Worm (Caenorhabditis elegans): ENCODE data around the gene fbxa-143.

Gene fbxa-143

ce11 chrV:16127401-16127800 lies at the start of gene fbxa-143:
Gene fbxa-143 (minus strand): TSS chrV:16127501.
- TF ChIP-seq W03F9.2 (tag; optimal IDR thresholded peaks at IDR 0.05) = no peak

ce11 chrV:16175757-16176156 lies 48.5 kb upstream of the fbxa-143 start, which contains the start of gene cyp-33D1:
Gene cyp-33D1 (minus strand): TSS chrV:16175857.
- TF ChIP-seq dao-5 (tag; optimal IDR thresholded peaks at IDR 0.05) = no peak
- no peak for TF ChIP-seq him-1 (tag; optimal IDR thresholded peaks at IDR 0.05)
- TF ChIP-seq W03F9.2 (tag; optimal IDR thresholded peaks at IDR 0.05) = no peak

ce11 chrV:16175227-16175626 lies 47.9 kb upstream of the fbxa-143 start:
- TF ChIP-seq dao-5 (tag; optimal IDR thresholded peaks at IDR 0.05) = no peak
- TF ChIP-seq him-1 (tag; optimal IDR thresholded peaks at IDR 0.05) = no peak
- TF ChIP-seq W03F9.2 (tag; optimal IDR thresholded peaks at IDR 0.05) = no peak

- TF ChIP-seq dao-5 (tag; optimal IDR thresholded peaks at IDR 0.05) (no peak), W03F9.2 (tag; optimal IDR thresholded peaks at IDR 0.05) (no peak), him-1 (tag; optimal IDR thresholded peaks at IDR 0.05) (no peak)
Observed at ce11 chrV:16174109-16174508, 46.8 kb upstream of the fbxa-143 start.

ce11 chrV:16171721-16172120 lies 44.4 kb upstream of the fbxa-143 start, which contains the start of gene K05D4.9:
Gene K05D4.9 (minus strand): TSS chrV:16171821.
- TF ChIP-seq him-1 (tag; optimal IDR thresholded peaks at IDR 0.05) (no peak), W03F9.2 (tag; optimal IDR thresholded peaks at IDR 0.05) (no peak), dao-5 (tag; optimal IDR thresholded peaks at IDR 0.05) (no peak)

DNA sequence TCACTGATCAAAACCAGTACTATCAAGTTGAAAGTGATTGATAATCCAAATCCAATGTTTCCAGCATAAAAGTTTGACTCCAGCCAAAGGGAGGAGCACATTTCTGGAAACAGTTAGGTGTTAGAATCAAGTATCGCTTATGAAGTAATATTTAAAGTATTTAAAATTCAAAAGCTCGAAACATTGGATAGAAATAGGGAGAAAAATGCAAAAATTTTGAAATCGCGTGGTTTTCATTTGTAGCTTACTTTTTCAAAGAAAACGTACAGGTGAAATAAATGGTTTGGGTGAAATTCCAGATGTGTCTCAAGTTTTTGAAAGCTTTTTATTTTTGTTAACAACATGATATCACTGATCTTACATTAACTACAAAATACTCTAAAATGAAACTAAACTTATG lies 41.7 kb upstream of the fbxa-143 start, which contains the start of gene str-111:
TSS of gene str-111 (minus strand) at position 101 of the 400 bp plus-strand sequence.
- TF ChIP-seq W03F9.2 (tag; optimal IDR thresholded peaks at IDR 0.05) (no peak), dao-5 (tag; optimal IDR thresholded peaks at IDR 0.05) (no peak), him-1 (tag; optimal IDR thresholded peaks at IDR 0.05) (no peak)

DNA sequence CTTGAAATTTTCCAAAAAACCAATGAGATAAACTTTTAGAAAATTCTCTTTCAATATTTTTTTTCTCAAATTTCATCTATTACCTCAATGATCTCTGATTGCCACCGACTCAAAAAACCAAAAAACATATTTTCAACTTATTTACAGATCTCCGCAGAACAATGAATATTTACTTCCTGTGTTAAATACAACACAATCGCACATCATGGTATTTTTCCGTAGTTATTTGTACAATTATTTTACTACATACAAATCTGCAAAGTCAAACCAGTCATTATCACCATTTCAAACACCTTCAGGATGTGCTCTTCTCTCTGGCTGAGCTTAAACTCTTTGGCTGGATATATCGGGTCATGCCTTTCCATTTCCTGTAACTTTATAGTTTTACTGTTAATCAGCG lies 38.6 kb upstream of the fbxa-143 start, which contains the start of gene str-108:
TSS of gene str-108 (plus strand) at position 301 of the 400 bp plus-strand sequence.
- TF ChIP-seq dao-5 (tag; optimal IDR thresholded peaks at IDR 0.05) (no peak), him-1 (tag; optimal IDR thresholded peaks at IDR 0.05) (no peak), W03F9.2 (tag; optimal IDR thresholded peaks at IDR 0.05) (no peak)

- no peak for TF ChIP-seq W03F9.2 (tag; optimal IDR thresholded peaks at IDR 0.05)
- no peak for TF ChIP-seq dao-5 (tag; optimal IDR thresholded peaks at IDR 0.05)
- no peak for TF ChIP-seq him-1 (tag; optimal IDR thresholded peaks at IDR 0.05)
Observed at ce11 chrV:16163719-16164118, 36.4 kb upstream of the fbxa-143 start, which contains the start of gene F10A3.12. Gene F10A3.12 (plus strand): TSS chrV:16164019.

DNA sequence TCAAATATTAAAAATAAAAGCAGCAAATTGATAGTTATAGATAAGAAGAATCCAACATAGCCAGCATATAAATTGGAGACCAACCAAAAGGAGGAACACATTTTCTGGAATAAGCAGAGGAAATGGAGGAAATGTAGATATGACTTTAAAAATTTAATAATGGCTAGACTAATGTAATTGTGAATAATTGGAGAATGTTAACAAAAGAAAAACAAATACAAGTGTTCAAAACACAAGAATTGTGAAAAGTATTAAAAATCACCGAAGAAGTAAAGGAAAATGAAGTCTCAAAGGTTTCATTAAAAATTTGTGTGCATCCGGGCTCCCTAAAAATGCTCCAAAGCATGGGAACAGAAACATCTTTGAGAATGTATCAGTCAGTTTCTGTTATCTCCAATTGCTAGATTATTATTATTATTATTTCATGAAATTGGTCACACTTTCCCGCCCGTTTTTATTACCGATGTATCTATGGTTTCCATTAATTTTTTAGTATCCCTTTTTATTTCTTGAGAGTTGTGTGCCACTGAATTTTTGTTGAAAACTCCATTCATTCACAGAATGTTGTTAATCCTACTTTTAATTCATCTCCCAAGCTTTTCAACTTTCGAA lies 34.9 kb upstream of the fbxa-143 start, which contains the start of the genes str-109 and F10A3.11:
TSS of gene str-109 (minus strand) at position 101 of the 612 bp plus-strand sequence.
TSS of gene F10A3.11 (plus strand) at position 562 of the 612 bp plus-strand sequence.
- TF ChIP-seq W03F9.2 (tag; optimal IDR thresholded peaks at IDR 0.05) (no peak), him-1 (tag; optimal IDR thresholded peaks at IDR 0.05) (no peak), dao-5 (tag; optimal IDR thresholded peaks at IDR 0.05) (no peak)

DNA sequence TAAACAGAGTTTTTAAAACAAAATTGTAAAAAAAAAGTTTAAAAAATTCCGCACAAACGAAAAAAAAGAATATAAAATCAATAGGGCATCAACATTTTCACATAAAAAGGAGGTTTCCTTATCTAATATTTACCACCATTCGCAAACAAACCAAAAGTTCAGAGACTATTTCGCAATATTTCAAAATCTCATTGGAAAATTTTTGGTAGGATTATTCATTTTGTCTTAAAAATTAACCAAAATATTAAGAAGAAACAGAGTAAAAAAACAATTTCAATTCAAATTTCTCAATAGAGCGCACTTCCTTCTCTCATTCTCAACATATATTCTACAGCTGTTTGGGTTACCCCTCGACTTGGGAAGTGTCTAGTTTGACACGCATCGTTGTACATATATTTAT lies 32.8 kb upstream of the fbxa-143 start:
- TF ChIP-seq W03F9.2 (tag; optimal IDR thresholded peaks at IDR 0.05) = no peak
- no peak for TF ChIP-seq dao-5 (tag; optimal IDR thresholded peaks at IDR 0.05)
- TF ChIP-seq him-1 (tag; optimal IDR thresholded peaks at IDR 0.05) = no peak

DNA sequence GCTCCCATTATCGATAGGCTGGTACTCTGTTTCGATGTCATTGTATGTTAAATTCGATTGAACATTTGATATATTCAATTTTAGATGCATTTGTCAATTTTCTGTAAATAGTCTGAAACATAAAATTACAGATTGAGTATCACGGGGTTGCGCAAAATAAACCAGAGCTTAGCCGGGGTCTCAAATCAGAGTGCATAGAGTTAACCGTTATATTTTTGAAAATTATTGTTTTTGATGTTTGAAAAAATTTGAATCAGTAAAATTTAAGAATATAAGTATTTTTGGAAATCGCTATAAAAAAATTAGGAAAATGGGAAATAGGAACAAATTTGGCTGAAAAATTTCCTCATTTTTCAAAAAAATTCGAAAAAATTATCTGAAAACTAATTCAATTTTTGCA lies 32.3 kb upstream of the fbxa-143 start, which contains the start of gene F10A3.17:
TSS of gene F10A3.17 (minus strand) at position 101 of the 400 bp plus-strand sequence.
- TF ChIP-seq him-1 (tag; optimal IDR thresholded peaks at IDR 0.05) (no peak), dao-5 (tag; optimal IDR thresholded peaks at IDR 0.05) (no peak), W03F9.2 (tag; optimal IDR thresholded peaks at IDR 0.05) (no peak)

- TF ChIP-seq dao-5 (tag; optimal IDR thresholded peaks at IDR 0.05) = no peak
Observed at ce11 chrV:16158391-16158790, 31.1 kb upstream of the fbxa-143 start, which contains the start of gene str-99. Gene str-99 (minus strand): TSS chrV:16158491.

DNA sequence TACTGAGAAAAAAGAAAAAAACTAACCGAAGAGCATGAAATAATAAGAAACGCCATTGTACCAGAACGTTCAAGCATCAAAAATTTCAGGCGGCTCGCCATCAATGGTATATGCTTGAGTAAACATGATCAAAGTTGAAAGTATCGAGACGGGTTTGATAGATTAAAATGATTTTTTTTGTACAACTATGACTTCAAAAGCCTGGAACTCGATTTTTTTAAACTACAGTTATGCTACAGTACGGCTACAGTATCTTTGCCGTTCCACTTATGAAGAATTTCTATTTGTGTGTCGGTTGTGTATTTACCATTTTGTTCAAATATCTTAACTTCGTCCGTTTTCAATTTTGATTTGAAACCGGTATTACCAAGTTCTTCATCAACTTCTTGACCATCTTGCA lies 27.8 kb upstream of the fbxa-143 start, which contains the start of gene str-97:
TSS of gene str-97 (minus strand) at position 101 of the 400 bp plus-strand sequence.
- TF ChIP-seq him-1 (tag; optimal IDR thresholded peaks at IDR 0.05) (no peak), W03F9.2 (tag; optimal IDR thresholded peaks at IDR 0.05) (no peak), dao-5 (tag; optimal IDR thresholded peaks at IDR 0.05) (no peak)

DNA sequence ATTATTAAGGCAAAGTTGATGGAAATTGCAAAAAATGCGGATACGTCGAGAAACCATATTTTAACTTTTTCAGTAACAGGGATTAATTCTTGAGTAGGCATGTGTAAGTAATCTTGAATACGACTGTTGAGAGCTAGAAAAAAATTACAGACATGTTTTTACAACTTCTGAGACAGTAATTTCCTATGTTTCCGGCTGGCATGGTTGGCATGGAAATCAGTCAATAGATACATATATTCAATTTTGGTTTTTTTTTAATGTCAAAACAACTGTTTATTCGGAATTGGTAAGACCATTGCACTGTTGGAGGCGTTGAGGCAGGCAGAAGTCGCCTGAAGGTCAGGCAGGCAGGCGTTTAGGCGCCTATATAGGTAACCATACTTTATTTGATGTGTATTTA lies 26.1 kb upstream of the fbxa-143 start, which contains the start of gene str-254:
TSS of gene str-254 (minus strand) at position 101 of the 400 bp plus-strand sequence.
- TF ChIP-seq dao-5 (tag; optimal IDR thresholded peaks at IDR 0.05) (no peak), W03F9.2 (tag; optimal IDR thresholded peaks at IDR 0.05) (no peak), him-1 (tag; optimal IDR thresholded peaks at IDR 0.05) (no peak)
